Fruit fly (Drosophila melanogaster) whole organism, wandering third instar larva: ENCODE measurements around the gene mRpS33.

Experiments used
- Dfd ChIP-seq: fragments of >200 bp; optimal IDR thresholded peaks from 2 replicates; lab custom pipeline; 2017; ENCODE audit warnings: missing biosample characterization, missing genetic modification characterization
- Hr83 ChIP-seq: fragments of 200-300 bp; sonication (Bioruptor generic); optimal IDR thresholded peaks from 2 replicates; lab custom pipeline; 2016; ENCODE audit warnings: missing biosample characterization, mild to moderate bottlenecking, missing genetic modification characterization, moderate library complexity; ENCODE audit not compliant: poor library complexity, severe bottlenecking
- dl ChIP-seq, 2 experiments: fragments of 175-275, 200-275 bp in 1 of 2; fragments of 200-275 bp in 1 of 2; sonication (Bioruptor generic); optimal IDR thresholded peaks; lab custom pipeline; 2018; ENCODE audit warnings: mild to moderate bottlenecking in 2 of 2, missing biosample characterization in 2 of 2, missing genetic modification characterization in 2 of 2, moderate library complexity in 2 of 2; ENCODE audit not compliant: partially characterized antibody in 2 of 2, insufficient read depth in 1 of 2

DNA sequence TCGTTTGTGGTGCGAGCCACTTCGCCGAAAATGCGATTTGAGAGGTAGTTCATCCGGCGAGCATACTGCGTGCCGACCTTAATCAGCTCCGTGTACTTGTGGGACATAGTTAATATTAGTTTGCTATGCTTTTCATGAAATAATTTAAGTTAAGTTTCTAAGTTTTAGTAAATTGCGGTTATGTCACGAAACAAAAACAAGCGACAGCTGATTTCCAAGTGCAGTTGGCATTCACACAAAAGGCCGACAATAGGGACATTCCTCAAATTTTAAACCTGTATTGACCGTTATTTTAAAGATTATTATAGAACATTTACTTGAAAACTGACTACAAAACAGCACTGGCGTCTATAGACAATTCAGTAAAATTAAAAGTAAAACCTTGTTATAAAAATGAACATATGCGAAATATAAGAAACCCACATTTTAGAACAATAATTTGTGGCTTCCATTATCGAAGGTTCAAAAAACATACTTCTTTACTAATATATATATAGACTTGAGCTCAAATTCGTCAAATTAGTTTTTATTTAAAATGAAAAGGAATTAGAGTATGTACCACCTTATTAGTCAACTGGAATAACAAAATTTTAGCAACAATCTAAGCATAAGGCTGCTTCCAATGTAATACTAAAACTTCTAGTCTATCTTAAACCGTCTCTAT is at the start of gene mRpS33:
- TF ChIP-seq Hr83, result no peak
- TF ChIP-seq dl (GFP tag; optimal IDR thresholded peaks at IDR 0.05; lab: Kevin White, UChicago; ENCODE audit: insufficient read depth in 1 of 2, partially characterized antibody in 2 of 2), result no peak
- no peak for TF ChIP-seq Dfd (GFP tag; lab: Kevin White, UChicago)
